Worm (Caenorhabditis elegans): ENCODE measurements around the gene K10B2.4.

The K10B2.4 gene

ce11 chrII:6376693-6377092 lies 15.9 kb upstream of the K10B2.4 start:
- TF ChIP-seq elt-3 (tag; optimal IDR thresholded peaks at IDR 0.05) (no peak), ceh-8 (GFP tag; optimal IDR thresholded peaks at IDR 0.05) (no peak), fkh-4 (tag; optimal IDR thresholded peaks at IDR 0.05; ENCODE audit: borderline replicate concordance) (no peak), nhr-19 (GFP tag; conservative IDR thresholded peaks at IDR 0.05) (no peak), mep-1 (tag; optimal IDR thresholded peaks at IDR 0.05) (no peak), fkh-10 (GFP tag; optimal IDR thresholded peaks at IDR 0.05) (no peak), nhr-77 (tag; optimal IDR thresholded peaks at IDR 0.05) (no peak), hlh-4 (tag; optimal IDR thresholded peaks at IDR 0.05) (no peak), nhr-84 (tag; optimal IDR thresholded peaks at IDR 0.05) (no peak), C16A3.4 (tag; optimal IDR thresholded peaks at IDR 0.05) (no peak), lin-15B (tag; optimal IDR thresholded peaks at IDR 0.05) (no peak), ceh-63 (GFP tag; optimal IDR thresholded peaks at IDR 0.05) (no peak), sox-4 (tag; optimal IDR thresholded peaks at IDR 0.05) (no peak), efl-1 (optimal IDR thresholded peaks at IDR 0.05) (no peak), efl-1 (GFP tag; optimal IDR thresholded peaks at IDR 0.05 in 1 of 2) (no peak), tbx-2 (tag; optimal IDR thresholded peaks at IDR 0.05) (no peak), swsn-7 (tag; optimal IDR thresholded peaks at IDR 0.05) (no peak), mef-2 (tag; optimal IDR thresholded peaks at IDR 0.05) (no peak), nhr-47 (tag; optimal IDR thresholded peaks at IDR 0.05) (no peak)

- peak; percentile 29 for TF ChIP-seq hpl-2 (GFP tag; optimal IDR thresholded peaks at IDR 0.05)
- TF ChIP-seq nhr-90 (tag; optimal IDR thresholded peaks at IDR 0.05; ENCODE audit: poor library complexity), result peak; percentile 23
- TF ChIP-seq efl-3 (GFP tag; optimal IDR thresholded peaks at IDR 0.05), result no peak
- TF ChIP-seq elt-2 (tag; optimal IDR thresholded peaks at IDR 0.05), result peak; percentile 78
- no peak for TF ChIP-seq efl-1 (optimal IDR thresholded peaks at IDR 0.05)
- TF ChIP-seq efl-1 (GFP tag; optimal IDR thresholded peaks at IDR 0.05 in 1 of 2), result peak in 1 of 2 experiments; percentile 88
- peak in 1 of 2 experiments; percentile 55 for TF ChIP-seq lin-35 (GFP tag; optimal IDR thresholded peaks at IDR 0.05)
- no peak for TF ChIP-seq sox-4 (tag; optimal IDR thresholded peaks at IDR 0.05)
- no peak for TF ChIP-seq mef-2 (tag; optimal IDR thresholded peaks at IDR 0.05)
- TF ChIP-seq nhr-85 (tag), result peak; percentile 62
- peak; percentile 1 for TF ChIP-seq nhr-71 (tag; optimal IDR thresholded peaks at IDR 0.05)
Measured at ce11 chrII:6374646-6375045, 13.9 kb upstream of the K10B2.4 start.

DNA sequence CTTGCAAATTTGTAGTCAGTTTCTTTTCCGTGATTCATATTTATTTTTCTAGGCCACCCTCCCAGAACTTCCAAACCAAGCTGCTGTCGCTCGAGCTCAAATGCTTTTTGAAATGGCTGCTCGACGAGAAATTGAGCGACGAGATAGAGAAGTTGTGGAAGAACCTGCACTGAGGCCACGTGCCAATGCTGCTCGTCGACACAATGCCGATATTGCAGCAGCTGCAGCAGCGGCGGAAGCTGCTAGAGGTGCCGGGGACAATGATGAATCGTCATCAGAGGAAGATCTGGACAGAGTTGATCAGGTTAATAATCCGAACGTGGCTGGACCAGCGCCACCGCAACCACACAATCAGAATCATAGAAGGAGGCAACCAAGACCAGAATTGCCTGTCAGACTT lies 12.6 kb upstream of the K10B2.4 start:
- TF ChIP-seq pqm-1 (tag; optimal IDR thresholded peaks at IDR 0.05) (no peak), swsn-7 (tag; optimal IDR thresholded peaks at IDR 0.05) (no peak), zip-4 (GFP tag; optimal IDR thresholded peaks at IDR 0.05) (no peak), nhr-77 (tag; optimal IDR thresholded peaks at IDR 0.05) (no peak), F16B12.6 (tag; optimal IDR thresholded peaks at IDR 0.05) (no peak), nhr-85 (tag) (no peak), mep-1 (tag; optimal IDR thresholded peaks at IDR 0.05) (no peak), ceh-63 (GFP tag; optimal IDR thresholded peaks at IDR 0.05) (no peak), fkh-10 (GFP tag; optimal IDR thresholded peaks at IDR 0.05) (no peak), aha-1 (tag; optimal IDR thresholded peaks at IDR 0.05) (no peak), nhr-76 (tag; optimal IDR thresholded peaks at IDR 0.05) (no peak), ets-5 (GFP tag; IDR thresholded peaks at IDR 0.05) (no peak), nhr-28 (tag; optimal IDR thresholded peaks at IDR 0.05) (no peak)

- TF ChIP-seq ces-1 (GFP tag; optimal IDR thresholded peaks at IDR 0.05), result no peak
- no peak for TF ChIP-seq blmp-1 (tag; optimal IDR thresholded peaks at IDR 0.05)
- TF ChIP-seq hlh-17 (GFP tag; optimal IDR thresholded peaks at IDR 0.05; ENCODE audit: borderline replicate concordance), result no peak
- TF ChIP-seq alr-1 (tag; optimal IDR thresholded peaks at IDR 0.05; ENCODE audit: borderline replicate concordance), result no peak
- TF ChIP-seq zip-4 (GFP tag; optimal IDR thresholded peaks at IDR 0.05), result no peak
- TF ChIP-seq vab-15 (tag; optimal IDR thresholded peaks at IDR 0.05), result no peak
- TF ChIP-seq sup-37 (GFP tag; optimal IDR thresholded peaks at IDR 0.05), result no peak
Measured at ce11 chrII:6371003-6371402, 10.2 kb upstream of the K10B2.4 start, which contains the start of gene lin-23. TSS of gene lin-23 (plus strand) at chrII:6371303.
